Fruit fly (Drosophila melanogaster) whole organism, prepupa: ENCODE data around the gene CG7179.

ENCODE experiments used
- CG10631 ChIP-seq: fragments of 200-800 bp; sonication (Bioruptor generic); optimal IDR thresholded peaks from 2 replicates; lab custom pipeline; 2016; ENCODE audit warnings: missing biosample characterization, missing genetic modification characterization
- CG10669 ChIP-seq: fragments of 200-800 bp; sonication (Bioruptor generic); optimal IDR thresholded peaks from 3 replicates; lab custom pipeline; 2018; ENCODE audit warnings: missing biosample characterization, mild to moderate bottlenecking, missing genetic modification characterization, moderate library complexity
- CG11294 ChIP-seq: fragments of 200-800 bp; sonication (Bioruptor generic); IDR thresholded peaks from 2 replicates; pipeline ENCODE4 v1.3.6; 2022; ENCODE audit warnings: missing biosample characterization, missing genetic modification characterization
- CG11762 ChIP-seq: fragments of 200-800 bp; sonication (Bioruptor generic); optimal IDR thresholded peaks from 3 replicates; lab custom pipeline; 2016; ENCODE audit warnings: missing biosample characterization, missing genetic modification characterization; ENCODE audit not compliant: insufficient read depth
- CG15336 ChIP-seq: fragments of 200-800 bp; sonication (Bioruptor generic); IDR thresholded peaks from 2 replicates; pipeline ENCODE4 v1.3.6; 2022; ENCODE audit warnings: missing biosample characterization, missing genetic modification characterization
- CG1621 ChIP-seq: fragments of 200-800 bp; sonication (Bioruptor generic); optimal IDR thresholded peaks from 3 replicates; lab custom pipeline; 2018; ENCODE audit warnings: missing biosample characterization, mild to moderate bottlenecking, missing genetic modification characterization
- CG16779 ChIP-seq: fragments of 200-800 bp; sonication (Bioruptor generic); optimal IDR thresholded peaks from 3 replicates; lab custom pipeline; 2017; ENCODE audit warnings: missing biosample characterization, mild to moderate bottlenecking, missing genetic modification characterization
- CG3032 ChIP-seq: fragments of 200-800 bp; optimal IDR thresholded peaks from 2 replicates; lab custom pipeline; 2019; ENCODE audit warnings: missing biosample characterization, mild to moderate bottlenecking, missing genetic modification characterization, moderate library complexity
- CG31627 ChIP-seq: fragments of 200-800 bp; sonication (Bioruptor generic); optimal IDR thresholded peaks from 3 replicates; lab custom pipeline; 2016; ENCODE audit warnings: missing biosample characterization, missing genetic modification characterization
- CG32006 ChIP-seq: fragments of 200-800 bp; sonication (Bioruptor generic); optimal IDR thresholded peaks from 3 replicates; lab custom pipeline; 2017; ENCODE audit warnings: missing biosample characterization, mild to moderate bottlenecking, missing genetic modification characterization
- CG34406 ChIP-seq: fragments of 200-800 bp; sonication (Bioruptor generic); optimal IDR thresholded peaks from 3 replicates; lab custom pipeline; 2016; ENCODE audit warnings: missing biosample characterization, missing genetic modification characterization
- CG4318 ChIP-seq: fragments of 200-800 bp; sonication (Bioruptor generic); optimal IDR thresholded peaks from 3 replicates; lab custom pipeline; 2017; ENCODE audit warnings: missing biosample characterization, mild to moderate bottlenecking, missing genetic modification characterization
- CG6163 ChIP-seq: fragments of 200-800 bp; sonication (Bioruptor generic); IDR thresholded peaks from 3 replicates; pipeline ENCODE4 v1.3.6; 2022; ENCODE audit warnings: missing biosample characterization, missing genetic modification characterization
- CG6792 ChIP-seq: fragments of 200-800 bp; sonication (Bioruptor generic); optimal IDR thresholded peaks from 3 replicates; lab custom pipeline; 2016; ENCODE audit warnings: missing biosample characterization, missing genetic modification characterization
- CG6808 ChIP-seq: fragments of 200-800 bp; sonication (Bioruptor generic); optimal IDR thresholded peaks from 3 replicates; lab custom pipeline; 2017; ENCODE audit warnings: missing biosample characterization, missing genetic modification characterization, mild to moderate bottlenecking, moderate library complexity, missing genetic modification reagents
- CG6854 ChIP-seq: fragments of 200-800 bp; sonication (Bioruptor generic); optimal IDR thresholded peaks from 2 replicates; lab custom pipeline; 2017; ENCODE audit warnings: missing biosample characterization, mild to moderate bottlenecking, missing genetic modification characterization
- CG7368 ChIP-seq: fragments of 200-800 bp; sonication (Bioruptor generic); optimal IDR thresholded peaks from 3 replicates; lab custom pipeline; 2016; ENCODE audit warnings: missing biosample characterization, missing genetic modification characterization
- CG8119 ChIP-seq: fragments of 200-800 bp; sonication (Bioruptor generic); IDR thresholded peaks from 3 replicates; pipeline ENCODE4 v1.3.6; 2022; ENCODE audit warnings: missing biosample characterization, missing genetic modification characterization
- CG8319 ChIP-seq: fragments of 200-800 bp; sonication (Bioruptor generic); optimal IDR thresholded peaks from 3 replicates; lab custom pipeline; 2016; ENCODE audit warnings: missing biosample characterization, missing genetic modification characterization
- Eip78C ChIP-seq: fragments of 200-800 bp; sonication (Bioruptor generic); peaks from one replicate; lab custom pipeline; 2016; ENCODE audit warnings: missing biosample characterization, missing genetic modification characterization
- Eip93F ChIP-seq: fragments of 200-800 bp; sonication (Bioruptor generic); optimal IDR thresholded peaks from 2 replicates; lab custom pipeline; 2016; ENCODE audit warnings: missing biosample characterization, mild to moderate bottlenecking, missing genetic modification characterization
- Ets21C ChIP-seq: fragments of 200-800 bp; sonication (Bioruptor generic); optimal IDR thresholded peaks from 3 replicates; lab custom pipeline; 2016; ENCODE audit warnings: missing biosample characterization, missing genetic modification characterization
- Gug ChIP-seq: fragments of 200-800 bp; sonication (Bioruptor generic); IDR thresholded peaks from 2 replicates; pipeline ENCODE4 v1.3.6; 2022; ENCODE audit warnings: missing biosample characterization, missing genetic modification characterization
- Hr39 ChIP-seq: fragments of 200-800 bp; sonication (Bioruptor generic); optimal IDR thresholded peaks from 2 replicates; lab custom pipeline; 2016; ENCODE audit warnings: missing biosample characterization, missing genetic modification characterization
- Hr4 ChIP-seq: fragments of 200-800 bp; sonication (Bioruptor generic); optimal IDR thresholded peaks from 3 replicates; lab custom pipeline; 2016; ENCODE audit warnings: missing biosample characterization, missing genetic modification characterization
- Met ChIP-seq: fragments of 200-800 bp; sonication (Bioruptor generic); optimal IDR thresholded peaks from 3 replicates; lab custom pipeline; 2016; ENCODE audit warnings: missing biosample characterization, missing genetic modification characterization
- OdsH ChIP-seq: fragments of 200-800 bp; sonication (Bioruptor generic); optimal IDR thresholded peaks from 3 replicates; lab custom pipeline; 2016; ENCODE audit warnings: missing biosample characterization, missing genetic modification characterization
- Smox ChIP-seq: fragments of 200-800 bp; sonication (Bioruptor generic); optimal IDR thresholded peaks from 3 replicates; lab custom pipeline; 2016; ENCODE audit warnings: missing biosample characterization, missing genetic modification characterization
- Sox14 ChIP-seq: fragments of 200-800 bp; sonication (Bioruptor generic); optimal IDR thresholded peaks from 3 replicates; lab custom pipeline; 2016; ENCODE audit warnings: missing biosample characterization, missing genetic modification characterization
- achi ChIP-seq: fragments of 200-800 bp; sonication (Bioruptor generic); optimal IDR thresholded peaks from 3 replicates; lab custom pipeline; 2016; ENCODE audit warnings: missing biosample characterization, missing genetic modification characterization
- cyc ChIP-seq: fragments of 200-800 bp; sonication (Bioruptor generic); optimal IDR thresholded peaks from 3 replicates; lab custom pipeline; 2016; ENCODE audit warnings: missing biosample characterization, missing genetic modification characterization
- dac ChIP-seq: fragments of 200-800 bp; sonication (Bioruptor generic); optimal IDR thresholded peaks from 2 replicates; lab custom pipeline; 2017; ENCODE audit warnings: missing biosample characterization, mild to moderate bottlenecking, missing genetic modification characterization
- dsx ChIP-seq: fragments of 200-800 bp; optimal IDR thresholded peaks from 3 replicates; lab custom pipeline; 2019; ENCODE audit warnings: missing biosample characterization, mild to moderate bottlenecking, missing genetic modification characterization, moderate library complexity; ENCODE audit not compliant: poor library complexity, severe bottlenecking
- eg ChIP-seq: fragments of 200-800 bp; sonication (Bioruptor generic); IDR thresholded peaks from 3 replicates; pipeline ENCODE4 v1.3.6; 2022; ENCODE audit warnings: missing biosample characterization, missing genetic modification characterization
- esn ChIP-seq: fragments of 200-800 bp; sonication (Bioruptor generic); optimal IDR thresholded peaks from 2 replicates; lab custom pipeline; 2016; ENCODE audit warnings: missing biosample characterization, mild to moderate bottlenecking, missing genetic modification characterization, moderate library complexity
- fd59A ChIP-seq: fragments of 200-800 bp; sonication (Bioruptor generic); optimal IDR thresholded peaks from 2 replicates; lab custom pipeline; 2017; ENCODE audit warnings: missing biosample characterization, mild to moderate bottlenecking, missing genetic modification characterization, missing genetic modification reagents
- fd85E ChIP-seq: fragments of 200-800 bp; sonication (Bioruptor generic); optimal IDR thresholded peaks from 3 replicates; lab custom pipeline; 2016; ENCODE audit warnings: missing biosample characterization, missing genetic modification characterization
- lz ChIP-seq: fragments of 200-800 bp; sonication (Bioruptor generic); optimal IDR thresholded peaks from 3 replicates; lab custom pipeline; 2016; ENCODE audit warnings: missing biosample characterization, missing genetic modification characterization
- net ChIP-seq: fragments of 200-800 bp; sonication (Bioruptor generic); optimal IDR thresholded peaks from 3 replicates; lab custom pipeline; 2016; ENCODE audit warnings: missing biosample characterization, missing genetic modification characterization
- pdm3 ChIP-seq: fragments of 200-800 bp; sonication (Bioruptor generic); optimal IDR thresholded peaks from 3 replicates; lab custom pipeline; 2016; ENCODE audit warnings: missing biosample characterization, missing genetic modification characterization
- salr ChIP-seq, 2 experiments: fragments of 200-800 bp; sonication (Bioruptor generic); optimal IDR thresholded peaks; 3 replicates each; lab custom pipeline; 2016 to 2018; ENCODE audit warnings: missing biosample characterization in 2 of 2, missing genetic modification characterization in 2 of 2, mild to moderate bottlenecking in 1 of 2
- spab ChIP-seq: fragments of 200-800 bp; sonication (Bioruptor generic); optimal IDR thresholded peaks from 2 replicates; lab custom pipeline; 2017; ENCODE audit warnings: missing biosample characterization, mild to moderate bottlenecking, missing genetic modification characterization, missing genetic modification reagents
- ss ChIP-seq, 2 experiments: fragments of 200-800 bp; sonication (Bioruptor generic); optimal IDR thresholded peaks; 2 replicates in 1 of 2; 3 replicates in 1 of 2; lab custom pipeline; 2017 to 2018; ENCODE audit warnings: mild to moderate bottlenecking in 2 of 2, missing biosample characterization in 2 of 2, missing genetic modification characterization in 2 of 2, moderate library complexity in 1 of 2
- svp ChIP-seq: fragments of 200-800 bp; sonication (Bioruptor generic); peaks from one replicate; lab custom pipeline; 2016; ENCODE audit warnings: missing biosample characterization, missing genetic modification characterization
- topi ChIP-seq: fragments of 200-800 bp; sonication (Bioruptor generic); optimal IDR thresholded peaks from 3 replicates; lab custom pipeline; 2016; ENCODE audit warnings: missing biosample characterization, missing genetic modification characterization
- vri ChIP-seq: fragments of 200-800 bp; sonication (Bioruptor generic); optimal IDR thresholded peaks from 3 replicates; lab custom pipeline; 2016; ENCODE audit warnings: missing biosample characterization, mild to moderate bottlenecking, missing genetic modification characterization

The CG7179 gene

dm6 chr2L:7821279-7821848 is 43.5 kb upstream of the CG7179 start (continued):
- TF ChIP-seq Ets21C (GFP tag; lab: Kevin White, UChicago) (peak; percentile 46), CG1621 (no peak), Hr4 (GFP tag; lab: Kevin White, UChicago) (peak; percentile 58), CG31627 (peak; percentile 66), CG6854 (GFP tag; lab: Kevin White, UChicago) (peak; percentile 64), Hr39 (GFP tag; lab: Kevin White, UChicago) (peak; percentile 62), Smox (GFP tag; lab: Kevin White, UChicago) (no peak), vri (peak; percentile 45), CG8319 (GFP tag; lab: Kevin White, UChicago) (no peak), CG16779 (tag; lab: Kevin White, UChicago) (no peak), CG6792 (GFP tag; lab: Kevin White, UChicago) (peak; percentile 29), CG34406 (GFP tag; lab: Kevin White, UChicago) (no peak), lz (GFP tag; lab: Kevin White, UChicago) (peak; percentile 63), CG10631 (GFP tag; lab: Kevin White, UChicago) (peak; percentile 50), svp (GFP tag; lab: Kevin White, UChicago) (peak; percentile 89), pdm3 (GFP tag; lab: Kevin White, UChicago) (peak; percentile 51), OdsH (GFP tag; lab: Kevin White, UChicago) (peak; percentile 50), esn (GFP tag; lab: Kevin White, UChicago) (peak; percentile 56), CG11762 (no peak), Gug (peak; percentile 40; the same call in 1 of the 2 replicates), Met (peak; percentile 55), dac (GFP tag; lab: Kevin White, UChicago) (no peak), Eip78C (GFP tag; lab: Kevin White, UChicago) (peak; percentile 83)

dm6 chr2L:7820851-7821250 is 43.0 kb upstream of the CG7179 start, which contains the start of gene CG7115:
TSS of gene CG7115 (plus strand) at chr2L:7821151.
- TF ChIP-seq fd59A (GFP tag; lab: Kevin White, UChicago), result no peak
- no peak for TF ChIP-seq CG10669 (GFP tag; lab: Kevin White, UChicago)
- TF ChIP-seq CG32006 (GFP tag; lab: Kevin White, UChicago), result no peak
- no peak for TF ChIP-seq salr (GFP tag; optimal IDR thresholded peaks at IDR 0.05; lab: Kevin White, UChicago)
- TF ChIP-seq fd85E (GFP tag; lab: Kevin White, UChicago), result no peak
- TF ChIP-seq svp (GFP tag; lab: Kevin White, UChicago), result no peak
- no peak for TF ChIP-seq CG11294 (GFP tag; lab: Robert Waterston, UW)
- TF ChIP-seq CG6163 (GFP tag; lab: Robert Waterston, UW), result no peak
- no peak for TF ChIP-seq achi

- TF ChIP-seq Eip93F (GFP tag; lab: Kevin White, UChicago) (no peak), vri (peak; percentile 11), eg (no peak)
Measured at dm6 chr2L:7820408-7820807, 42.6 kb upstream of the CG7179 start.

- no peak for TF ChIP-seq CG32006 (GFP tag; lab: Kevin White, UChicago)
- no peak for TF ChIP-seq vri
- TF ChIP-seq CG6808 (GFP tag; lab: Kevin White, UChicago), result peak; percentile 32
- no peak for TF ChIP-seq Smox (GFP tag; lab: Kevin White, UChicago)
- TF ChIP-seq topi (GFP tag; lab: Kevin White, UChicago), result no peak
- TF ChIP-seq Eip93F (GFP tag; lab: Kevin White, UChicago), result no peak
- TF ChIP-seq CG11762, result no peak
- no peak for TF ChIP-seq CG34406 (GFP tag; lab: Kevin White, UChicago)
- TF ChIP-seq dsx (GFP tag; lab: Kevin White, UChicago), result peak; percentile 18
- no peak for TF ChIP-seq CG4318 (GFP tag; lab: Kevin White, UChicago)
- no peak for TF ChIP-seq Hr4 (GFP tag; lab: Kevin White, UChicago)
- no peak for TF ChIP-seq CG3032 (tag; lab: Kevin White, UChicago)
- peak in 1 of 2 experiments; percentile 44 for TF ChIP-seq ss (GFP tag; optimal IDR thresholded peaks at IDR 0.05; lab: Kevin White, UChicago)
- no peak for TF ChIP-seq cyc (GFP tag; lab: Kevin White, UChicago)
- TF ChIP-seq CG8119, result no peak
- TF ChIP-seq dac (GFP tag; lab: Kevin White, UChicago), result no peak
- TF ChIP-seq esn (GFP tag; lab: Kevin White, UChicago), result no peak
- TF ChIP-seq spab, result no peak
- TF ChIP-seq CG7368, result no peak
- TF ChIP-seq Sox14 (GFP tag; lab: Kevin White, UChicago), result no peak
- TF ChIP-seq CG15336 (GFP tag; lab: Robert Waterston, UW), result no peak
- no peak for TF ChIP-seq achi
- TF ChIP-seq net, result no peak
Measured at dm6 chr2L:7813357-7813756, 35.5 kb upstream of the CG7179 start.
